Fruit fly (Drosophila melanogaster) whole organism, adult: Measurements from ENCODE around the gene Syt4.

Experiments
- CG14711 ChIP-seq: fragments of 200-800 bp; sonication (Bioruptor generic); optimal IDR thresholded peaks from 2 replicates; lab custom pipeline; 2018; ENCODE audit warnings: missing biosample characterization, mild to moderate bottlenecking, missing genetic modification characterization, moderate library complexity
- CG1620 ChIP-seq: fragments of 200-800 bp; sonication (Bioruptor generic); optimal IDR thresholded peaks from 2 replicates; lab custom pipeline; 2016; ENCODE audit warnings: missing biosample characterization, missing genetic modification characterization
- CG33017 ChIP-seq: fragments of 200-800 bp; sonication (Bioruptor generic); optimal IDR thresholded peaks from 2 replicates; lab custom pipeline; 2018; ENCODE audit warnings: missing biosample characterization, mild to moderate bottlenecking, missing genetic modification characterization, moderate library complexity
- CG7045 ChIP-seq: fragments of 200-800 bp; sonication (Bioruptor generic); optimal IDR thresholded peaks from 2 replicates; lab custom pipeline; 2017; ENCODE audit warnings: missing biosample characterization, mild to moderate bottlenecking, missing genetic modification characterization
- Hr96 ChIP-seq: fragments of 200-800 bp; sonication (Bioruptor generic); optimal IDR thresholded peaks from 2 replicates; lab custom pipeline; 2016; ENCODE audit warnings: missing biosample characterization, missing genetic modification characterization
- bab1 ChIP-seq: fragments of 200-800 bp; sonication (Bioruptor generic); optimal IDR thresholded peaks from 3 replicates; lab custom pipeline; 2019; ENCODE audit warnings: missing biosample characterization, mild to moderate bottlenecking, missing genetic modification characterization, moderate library complexity
- cic ChIP-seq: fragments of 200-800 bp; sonication (Bioruptor generic); optimal IDR thresholded peaks from 2 replicates; lab custom pipeline; 2017; ENCODE audit warnings: missing biosample characterization, mild to moderate bottlenecking, missing genetic modification characterization, moderate library complexity
- cnc ChIP-seq, 2 experiments: fragments of >200 bp; optimal IDR thresholded peaks; 2 replicates each; lab custom pipeline; 2017
- kay ChIP-seq: fragments of 200-800 bp; sonication (Bioruptor generic); peaks from one replicate; lab custom pipeline; 2016; ENCODE audit warnings: missing biosample characterization, missing genetic modification characterization, borderline replicate concordance
- tj ChIP-seq: fragments of 200-800 bp; sonication (Bioruptor generic); optimal IDR thresholded peaks from 3 replicates; lab custom pipeline; 2017; ENCODE audit warnings: missing biosample characterization, mild to moderate bottlenecking, missing genetic modification characterization, moderate library complexity
- toe ChIP-seq: fragments of 200-800 bp; sonication (Bioruptor generic); optimal IDR thresholded peaks from 2 replicates; lab custom pipeline; 2016; ENCODE audit warnings: missing biosample characterization, missing genetic modification characterization

DNA sequence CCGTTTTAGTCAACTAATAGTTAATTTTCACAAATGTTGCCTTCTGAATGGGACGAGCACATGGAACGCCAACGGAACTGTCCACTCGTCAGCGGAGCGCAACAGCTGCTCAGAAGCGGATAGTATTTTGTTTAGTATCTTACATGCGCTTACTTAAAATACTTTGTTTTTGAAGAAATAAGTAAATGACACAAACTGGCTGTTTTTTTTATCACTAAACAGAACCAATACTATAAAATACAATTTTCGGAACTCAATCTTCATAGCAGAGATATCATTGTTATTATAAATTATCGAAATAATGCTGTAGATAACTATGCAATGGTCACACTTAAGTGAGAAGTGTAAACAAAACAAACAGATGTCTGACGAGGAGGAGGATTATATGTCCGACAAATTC is 19.0 kb upstream of the Syt4 start, which contains the start of the genes Noc3 and CG10053:
- TF ChIP-seq tj (GFP tag; lab: Kevin White, UChicago) (no peak), CG7045 (no peak), cnc (optimal IDR thresholded peaks at IDR 0.05; lab: Kevin White, UChicago) (no peak), CG14711 (tag; lab: Kevin White, UChicago) (no peak), CG1620 (GFP tag; lab: Kevin White, UChicago) (no peak), Hr96 (GFP tag; lab: Kevin White, UChicago) (no peak), cic (GFP tag; lab: Kevin White, UChicago) (no peak), CG33017 (tag; lab: Kevin White, UChicago) (no peak), kay (no peak), bab1 (GFP tag; lab: Kevin White, UChicago) (peak; percentile 22), toe (GFP tag; lab: Kevin White, UChicago) (no peak)
